Worm (Caenorhabditis elegans): ENCODE results near the gene ttr-31.

ttr-31 gene

DNA sequence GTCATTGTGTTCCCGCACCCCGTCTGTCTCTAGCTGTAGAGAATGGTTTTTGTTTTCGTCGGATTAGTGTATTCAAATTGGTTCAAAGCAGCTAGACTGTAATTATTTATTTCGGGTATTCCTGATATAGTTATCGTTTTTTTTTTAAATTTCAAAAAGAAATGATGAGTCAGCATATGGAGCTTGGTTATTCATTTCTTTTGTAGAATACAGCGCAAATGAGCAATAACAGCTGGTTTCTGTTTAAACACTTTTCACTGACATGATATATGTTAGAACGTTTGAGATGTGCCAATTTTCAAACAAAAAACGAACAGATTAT is 18.0 kb downstream of the ttr-31 start:
- TF ChIP-seq C04F5.9 (tag; optimal IDR thresholded peaks at IDR 0.05) (no peak), zag-1 (tag; optimal IDR thresholded peaks at IDR 0.05) (no peak), pqm-1 (tag; optimal IDR thresholded peaks at IDR 0.05) (no peak), ztf-11 (tag; optimal IDR thresholded peaks at IDR 0.05) (no peak), egl-27 (tag; optimal IDR thresholded peaks at IDR 0.05) (no peak), lin-35 (GFP tag; optimal IDR thresholded peaks at IDR 0.05) (no peak), ceh-82 (tag; optimal IDR thresholded peaks at IDR 0.05) (no peak), nhr-12 (tag; optimal IDR thresholded peaks at IDR 0.05) (no peak), lir-3 (tag; optimal IDR thresholded peaks at IDR 0.05; ENCODE audit: poor library complexity) (no peak), nhr-20 (tag; optimal IDR thresholded peaks at IDR 0.05) (no peak), fkh-4 (tag; optimal IDR thresholded peaks at IDR 0.05; ENCODE audit: borderline replicate concordance) (no peak), tlp-1 (tag; optimal IDR thresholded peaks at IDR 0.05) (no peak), nhr-19 (GFP tag; conservative IDR thresholded peaks at IDR 0.05) (no peak), xbp-1 (tag; optimal IDR thresholded peaks at IDR 0.05) (no peak), ztf-4 (tag; optimal IDR thresholded peaks at IDR 0.05) (no peak), tbx-2 (tag; optimal IDR thresholded peaks at IDR 0.05) (no peak), mab-9 (GFP tag; IDR thresholded peaks at IDR 0.05) (no peak), mdl-1 (tag; optimal IDR thresholded peaks at IDR 0.05) (no peak), mep-1 (tag; optimal IDR thresholded peaks at IDR 0.05) (no peak), hpl-2 (GFP tag; optimal IDR thresholded peaks at IDR 0.05) (no peak)

DNA sequence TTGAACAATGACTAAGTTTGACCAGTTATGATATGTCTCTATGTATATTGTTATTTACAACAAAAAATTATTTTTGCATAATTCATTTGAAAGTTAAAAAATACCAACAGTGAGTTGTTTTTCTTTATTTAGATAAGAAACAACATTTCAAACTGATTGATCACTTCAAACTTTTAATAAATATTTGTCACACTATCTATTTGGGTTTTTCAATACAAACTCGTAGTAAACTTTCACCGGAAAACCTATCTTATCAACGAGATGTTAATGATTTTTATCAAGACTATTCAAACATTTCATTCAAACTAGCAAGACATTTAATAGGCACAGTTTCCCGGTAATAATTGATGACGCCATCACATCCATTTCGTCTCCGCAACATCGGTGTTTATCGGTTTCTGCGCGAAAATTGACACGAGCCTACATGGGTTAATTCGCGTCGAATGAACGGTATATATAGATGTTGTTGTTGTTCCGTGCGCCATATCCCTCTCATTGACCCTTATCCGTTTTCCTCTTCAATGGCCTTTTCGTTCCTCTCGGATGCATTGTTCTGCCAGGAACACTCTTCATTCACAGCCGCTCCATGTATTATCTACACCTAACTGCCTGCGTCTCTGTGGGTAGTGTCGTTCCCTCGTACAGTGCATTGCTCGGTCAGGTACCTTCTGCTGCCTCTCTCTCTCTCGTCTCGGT is 18.5 kb downstream of the ttr-31 start:
- TF ChIP-seq aly-2 (tag; optimal IDR thresholded peaks at IDR 0.05) (no peak), C34B4.2 (tag; optimal IDR thresholded peaks at IDR 0.05) (no peak), ceh-82 (tag; optimal IDR thresholded peaks at IDR 0.05) (no peak), hlh-4 (tag; optimal IDR thresholded peaks at IDR 0.05) (no peak), elt-2 (tag; optimal IDR thresholded peaks at IDR 0.05) (peak; percentile 57), tlp-1 (tag; optimal IDR thresholded peaks at IDR 0.05) (peak; percentile 17), mep-1 (tag; optimal IDR thresholded peaks at IDR 0.05) (peak; percentile 32), rnt-1 (tag; optimal IDR thresholded peaks at IDR 0.05) (no peak)

DNA sequence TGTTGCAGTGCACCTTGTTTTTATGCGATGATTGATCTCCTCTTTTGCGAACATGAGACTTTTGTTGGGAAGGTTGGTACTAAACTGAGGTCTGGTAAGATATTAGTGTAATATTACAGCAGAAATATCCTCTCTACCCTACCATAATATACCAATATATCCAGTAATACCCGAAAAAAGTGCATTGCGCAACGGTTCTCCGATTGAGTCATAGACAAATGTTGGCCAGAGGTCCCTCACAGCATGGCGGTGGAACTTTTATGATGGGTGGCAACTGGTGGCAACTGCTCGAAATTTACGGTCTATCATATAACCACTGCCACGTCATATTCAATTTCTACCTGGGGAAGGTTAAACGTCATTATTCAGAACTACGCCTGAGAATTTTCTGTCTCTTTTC is 19.6 kb downstream of the ttr-31 start:
- TF ChIP-seq hpl-2 (GFP tag; optimal IDR thresholded peaks at IDR 0.05), result no peak
- TF ChIP-seq nhr-20 (tag; optimal IDR thresholded peaks at IDR 0.05), result no peak
- TF ChIP-seq efl-1 (optimal IDR thresholded peaks at IDR 0.05), result no peak
- TF ChIP-seq efl-1 (GFP tag; optimal IDR thresholded peaks at IDR 0.05 in 1 of 2), result peak in 1 of 2 experiments; percentile 6
- TF ChIP-seq ceh-63 (GFP tag; optimal IDR thresholded peaks at IDR 0.05), result no peak
- no peak for TF ChIP-seq nhr-84 (tag; optimal IDR thresholded peaks at IDR 0.05)
- TF ChIP-seq nhr-47 (tag; optimal IDR thresholded peaks at IDR 0.05), result no peak
- no peak for TF ChIP-seq lir-3 (tag; optimal IDR thresholded peaks at IDR 0.05; ENCODE audit: poor library complexity)

DNA sequence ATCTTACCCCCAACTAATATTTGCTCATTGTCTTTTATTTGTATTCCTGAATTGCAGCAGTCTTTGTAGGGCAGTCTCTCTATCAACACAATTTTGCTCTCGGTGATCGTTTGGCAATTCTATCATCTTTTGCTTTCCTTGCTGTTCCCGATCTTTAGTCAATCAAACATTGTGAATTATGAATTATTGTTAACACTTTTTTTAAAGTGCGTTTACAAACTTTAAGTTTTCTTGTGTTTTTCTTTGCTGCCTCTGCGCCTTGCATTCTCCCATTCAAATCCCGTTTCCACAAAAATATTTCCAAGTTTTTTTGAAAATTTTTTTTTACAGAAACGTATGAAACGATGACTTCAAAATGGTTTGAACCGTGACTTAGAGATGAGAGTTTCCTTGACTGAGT is 26.8 kb downstream of the ttr-31 start, which contains the start of gene ver-4:
TSS of gene ver-4 (plus strand) at position 301 of the 400 bp plus-strand sequence.
- TF ChIP-seq unc-98 (GFP tag; IDR thresholded peaks at IDR 0.05), result no peak
- TF ChIP-seq lin-39 (tag; optimal IDR thresholded peaks at IDR 0.05), result no peak
- TF ChIP-seq hpl-2 (GFP tag; optimal IDR thresholded peaks at IDR 0.05), result no peak
- TF ChIP-seq fkh-8 (tag; optimal IDR thresholded peaks at IDR 0.05), result no peak
- no peak for TF ChIP-seq isw-1 (GFP tag; IDR thresholded peaks at IDR 0.05)

DNA sequence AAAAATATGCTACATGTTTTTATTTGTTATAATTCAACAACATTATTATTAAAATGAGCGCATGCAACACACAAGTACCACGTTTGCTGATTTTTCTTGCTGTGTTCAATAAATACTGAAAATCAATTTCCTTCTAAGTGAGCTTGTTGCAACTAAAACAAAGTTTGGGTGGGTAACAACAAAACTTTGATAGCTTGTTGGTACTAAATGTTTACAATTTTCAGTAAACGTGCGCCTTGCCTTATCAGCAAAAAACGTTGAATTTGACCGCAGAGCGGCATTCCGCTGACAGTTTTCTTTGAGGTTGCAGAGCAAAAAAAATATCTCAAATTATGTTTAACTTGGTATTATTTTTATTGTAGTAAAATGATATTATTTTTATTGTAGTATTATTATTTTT is 27.5 kb downstream of the ttr-31 start:
- no peak for TF ChIP-seq dpl-1 (GFP tag; optimal IDR thresholded peaks at IDR 0.05)
- TF ChIP-seq ceh-90 (tag; optimal IDR thresholded peaks at IDR 0.05), result no peak
- TF ChIP-seq hpl-2 (GFP tag; optimal IDR thresholded peaks at IDR 0.05), result no peak
- no peak for TF ChIP-seq nhr-11 (tag; optimal IDR thresholded peaks at IDR 0.05)
- no peak for TF ChIP-seq mdl-1 (tag; optimal IDR thresholded peaks at IDR 0.05)
